Worm (Caenorhabditis elegans): ENCODE measurements around the gene tmc-2.

- TF ChIP-seq ama-1 (optimal IDR thresholded peaks at IDR 0.05) = no peak
- no peak for TF ChIP-seq ama-1 (GFP tag; optimal IDR thresholded peaks at IDR 0.05)
- TF ChIP-seq sdz-38 (tag; optimal IDR thresholded peaks at IDR 0.05) = no peak
- no peak for TF ChIP-seq ztf-22 (GFP tag; optimal IDR thresholded peaks at IDR 0.05)
- TF ChIP-seq efl-1 (GFP tag; optimal IDR thresholded peaks at IDR 0.05) = no peak
- TF ChIP-seq zfh-2 (GFP tag; conservative IDR thresholded peaks at IDR 0.05) = no peak
- no peak for TF ChIP-seq B0336.3 (GFP tag; IDR thresholded peaks at IDR 0.05)
- no peak for TF ChIP-seq tbp1 (GFP tag; optimal IDR thresholded peaks at IDR 0.05)
- no peak for TF ChIP-seq lsy-27 (tag; optimal IDR thresholded peaks at IDR 0.05; ENCODE audit: borderline replicate concordance, insufficient read depth)
- no peak for TF ChIP-seq ceh-91 (GFP tag; IDR thresholded peaks at IDR 0.05)
- no peak for TF ChIP-seq atf-7 (tag; optimal IDR thresholded peaks at IDR 0.05)
- no peak for TF ChIP-seq mxl-1 (tag; optimal IDR thresholded peaks at IDR 0.05)
- TF ChIP-seq let-526 (GFP tag; IDR thresholded peaks at IDR 0.05) = no peak
Measured at ce11 chrX:9349844-9350556, 46.5 kb downstream of the tmc-2 start, which contains the start of gene flp-20.
